Fruit fly (Drosophila melanogaster): ENCODE measurements around the gene CG18542.

DNA sequence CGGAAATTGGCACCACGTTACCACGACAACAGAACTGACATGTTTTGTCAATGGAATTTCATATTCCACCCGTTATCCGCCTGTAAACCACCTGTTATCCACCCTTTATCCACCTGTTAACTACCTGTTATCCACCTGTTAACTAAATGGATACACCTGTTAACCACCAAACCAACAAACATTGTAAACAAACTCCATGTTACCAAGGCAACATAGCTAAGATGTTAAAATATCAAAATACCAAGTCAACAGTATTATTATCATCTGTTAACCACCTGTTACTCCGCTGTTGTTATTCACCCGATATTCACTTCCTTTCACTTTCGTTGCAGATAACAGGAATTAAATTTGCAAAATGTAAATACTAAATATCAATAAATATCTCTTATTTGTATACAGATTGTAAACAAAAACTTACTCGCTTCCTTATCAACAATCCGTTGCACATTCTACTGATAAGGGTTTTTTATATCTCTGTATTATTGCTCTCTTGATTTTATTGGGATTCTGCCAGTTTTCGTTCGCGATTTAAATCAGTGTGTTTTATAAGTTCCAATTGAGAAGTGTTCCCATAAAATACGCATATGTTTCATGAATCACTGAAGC, 10.5 kb upstream of the CG18542 start, which contains the start of gene Nepl12:
- no peak for TF ChIP-seq CTCF (optimal IDR thresholded peaks at IDR 0.05)
- no peak for TF ChIP-seq CG8478 (optimal IDR thresholded peaks at IDR 0.05)
